Worm (Caenorhabditis elegans) whole organism, L3 larva: ENCODE data around the gene Y48D7A.1.

Experiments used
- R02D3.7 ChIP-seq: fragments of 150-350 bp; optimal IDR thresholded peaks from 2 replicates; lab custom pipeline; 2014; ENCODE audit warnings: missing biosample characterization, missing genetic modification characterization
- ama-1 ChIP-seq: fragments of 150-350 bp; optimal IDR thresholded peaks from 2 replicates; lab custom pipeline; 2018
- ceh-28 ChIP-seq: fragments of 150-350 bp; optimal IDR thresholded peaks from 2 replicates; lab custom pipeline; 2014; ENCODE audit warnings: missing biosample characterization, missing genetic modification reagents, missing genetic modification characterization
- ceh-82 ChIP-seq: fragments of 150-350 bp; optimal IDR thresholded peaks from 2 replicates; lab custom pipeline; 2014; ENCODE audit warnings: missing biosample characterization, missing genetic modification characterization
- ceh-9 ChIP-seq: sonication (generic microtip); optimal IDR thresholded peaks from 2 replicates; lab custom pipeline; 2018; ENCODE audit warnings: missing biosample characterization, missing genetic modification characterization
- egl-27 ChIP-seq: sonication (generic microtip); optimal IDR thresholded peaks from 4 replicates; lab custom pipeline; 2017; ENCODE audit warnings: missing biosample characterization, missing genetic modification reagents, missing genetic modification characterization
- egl-5 ChIP-seq: fragments of 150-350 bp; optimal IDR thresholded peaks from 2 replicates; lab custom pipeline; 2017; ENCODE audit warnings: missing biosample characterization, missing genetic modification reagents, missing genetic modification characterization, inconsistent platforms
- elt-2 ChIP-seq: sonication (generic microtip); optimal IDR thresholded peaks from 2 replicates; lab custom pipeline; 2016; ENCODE audit warnings: missing genetic modification reagents, mild to moderate bottlenecking, missing genetic modification characterization, missing compliant biosample characterization
- elt-3 ChIP-seq, 3 experiments: fragments of 150-350 bp in 1 of 3; sonication (generic microtip) in 2 of 3; optimal IDR thresholded peaks; 2 replicates in 2 of 3; 4 replicates in 1 of 3; lab custom pipeline; 2014 to 2017; ENCODE audit warnings: missing biosample characterization in 3 of 3, missing genetic modification characterization in 3 of 3
- eor-1 ChIP-seq, 2 experiments: fragments of 150-350 bp; optimal IDR thresholded peaks; 2 replicates each; lab custom pipeline; 2014 to 2018; ENCODE audit warnings: missing biosample characterization in 2 of 2, missing genetic modification characterization in 2 of 2
- fkh-10 ChIP-seq: sonication (generic microtip); optimal IDR thresholded peaks from 2 replicates; lab custom pipeline; 2017; ENCODE audit warnings: missing biosample characterization, missing genetic modification reagents, missing genetic modification characterization
- fkh-2 ChIP-seq: fragments of 150-350 bp; optimal IDR thresholded peaks from 2 replicates; lab custom pipeline; 2014; ENCODE audit warnings: missing biosample characterization, missing genetic modification reagents, missing genetic modification characterization
- fos-1 ChIP-seq: fragments of 150-350 bp; optimal IDR thresholded peaks from 2 replicates; lab custom pipeline; 2014; ENCODE audit warnings: missing biosample characterization, missing genetic modification characterization
- hmg-11 ChIP-seq: sonication (generic microtip); optimal IDR thresholded peaks from 2 replicates; lab custom pipeline; 2016; ENCODE audit warnings: missing genetic modification characterization, missing compliant biosample characterization
- jun-1 ChIP-seq: fragments of 150-350 bp; optimal IDR thresholded peaks from 2 replicates; lab custom pipeline; 2014; ENCODE audit warnings: missing biosample characterization, missing genetic modification reagents, missing genetic modification characterization
- lin-39 ChIP-seq: fragments of 150-350 bp; optimal IDR thresholded peaks from 2 replicates; lab custom pipeline; 2018; ENCODE audit warnings: missing biosample characterization, missing genetic modification reagents, missing genetic modification characterization
- lsy-12 ChIP-seq: sonication (generic microtip); optimal IDR thresholded peaks from 2 replicates; lab custom pipeline; 2016; ENCODE audit warnings: mild to moderate bottlenecking, missing genetic modification characterization, missing compliant biosample characterization
- mdl-1 ChIP-seq: fragments of 150-350 bp; optimal IDR thresholded peaks from 2 replicates; lab custom pipeline; 2014; ENCODE audit warnings: missing biosample characterization, missing genetic modification characterization
- mml-1 ChIP-seq: fragments of 150-350 bp; sonication (generic microtip); optimal IDR thresholded peaks from 3 replicates; lab custom pipeline; 2014; ENCODE audit warnings: missing biosample characterization, missing genetic modification characterization
- nfya-1 ChIP-seq: sonication (generic microtip); optimal IDR thresholded peaks from 2 replicates; lab custom pipeline; 2017; ENCODE audit warnings: missing genetic modification characterization, mild to moderate bottlenecking, missing compliant biosample characterization, antibody characterized with exemption, moderate library complexity; ENCODE audit not compliant: insufficient read depth
- nhr-12 ChIP-seq: fragments of 150-350 bp; optimal IDR thresholded peaks from 2 replicates; lab custom pipeline; 2014; ENCODE audit warnings: missing biosample characterization, missing genetic modification characterization
- nhr-23 ChIP-seq: fragments of 150-350 bp; optimal IDR thresholded peaks from 2 replicates; lab custom pipeline; 2014; ENCODE audit warnings: missing biosample characterization, missing genetic modification reagents, missing genetic modification characterization
- nhr-237 ChIP-seq: fragments of 150-350 bp; optimal IDR thresholded peaks from 2 replicates; lab custom pipeline; 2014; ENCODE audit warnings: missing biosample characterization, missing genetic modification characterization
- nhr-25 ChIP-seq: sonication (generic microtip); optimal IDR thresholded peaks from 2 replicates; lab custom pipeline; 2017; ENCODE audit warnings: missing biosample characterization, missing genetic modification characterization
- nhr-28 ChIP-seq: fragments of 150-350 bp; optimal IDR thresholded peaks from 2 replicates; lab custom pipeline; 2014; ENCODE audit warnings: missing biosample characterization, missing genetic modification characterization
- nhr-43 ChIP-seq: sonication (generic microtip); optimal IDR thresholded peaks from 2 replicates; lab custom pipeline; 2016; ENCODE audit warnings: mild to moderate bottlenecking, missing genetic modification characterization, missing compliant biosample characterization; ENCODE audit not compliant: poor library complexity, severe bottlenecking
- nhr-76 ChIP-seq: fragments of 150-350 bp; sonication (generic microtip); optimal IDR thresholded peaks from 5 replicates; lab custom pipeline; 2014; ENCODE audit warnings: missing biosample characterization, missing genetic modification characterization
- pha-4 ChIP-seq: fragments of 150-350 bp; optimal IDR thresholded peaks from 2 replicates; lab custom pipeline; 2014; ENCODE audit warnings: missing biosample characterization, missing genetic modification reagents, missing genetic modification characterization
- pqm-1 ChIP-seq: fragments of 150-350 bp; optimal IDR thresholded peaks from 2 replicates; lab custom pipeline; 2017; ENCODE audit warnings: missing biosample characterization, missing genetic modification characterization, inconsistent platforms
- skn-1 ChIP-seq: fragments of 150-350 bp; optimal IDR thresholded peaks from 2 replicates; lab custom pipeline; 2014; ENCODE audit warnings: missing biosample characterization, missing genetic modification characterization
- snpc-4 ChIP-seq: fragments of 150-350 bp; optimal IDR thresholded peaks from 2 replicates; lab custom pipeline; 2014; ENCODE audit warnings: missing biosample characterization, missing genetic modification characterization
- tbx-2 ChIP-seq: sonication (generic microtip); optimal IDR thresholded peaks from 2 replicates; lab custom pipeline; 2016; ENCODE audit warnings: mild to moderate bottlenecking, missing genetic modification characterization, missing compliant biosample characterization
- unc-39 ChIP-seq: sonication (generic microtip); optimal IDR thresholded peaks from 4 replicates; lab custom pipeline; 2017; ENCODE audit warnings: missing biosample characterization, missing genetic modification characterization
- unc-62 ChIP-seq: fragments of 150-350 bp; sonication (generic microtip); optimal IDR thresholded peaks from 4 replicates; lab custom pipeline; 2014; ENCODE audit warnings: missing biosample characterization, missing genetic modification reagents, missing genetic modification characterization
- ztf-11 ChIP-seq: fragments of 150-350 bp; optimal IDR thresholded peaks from 2 replicates; lab custom pipeline; 2014; ENCODE audit warnings: missing biosample characterization, missing genetic modification characterization
- ztf-4 ChIP-seq: fragments of 150-350 bp; optimal IDR thresholded peaks from 2 replicates; lab custom pipeline; 2014; ENCODE audit warnings: missing biosample characterization, missing genetic modification characterization

Gene Y48D7A.1

DNA sequence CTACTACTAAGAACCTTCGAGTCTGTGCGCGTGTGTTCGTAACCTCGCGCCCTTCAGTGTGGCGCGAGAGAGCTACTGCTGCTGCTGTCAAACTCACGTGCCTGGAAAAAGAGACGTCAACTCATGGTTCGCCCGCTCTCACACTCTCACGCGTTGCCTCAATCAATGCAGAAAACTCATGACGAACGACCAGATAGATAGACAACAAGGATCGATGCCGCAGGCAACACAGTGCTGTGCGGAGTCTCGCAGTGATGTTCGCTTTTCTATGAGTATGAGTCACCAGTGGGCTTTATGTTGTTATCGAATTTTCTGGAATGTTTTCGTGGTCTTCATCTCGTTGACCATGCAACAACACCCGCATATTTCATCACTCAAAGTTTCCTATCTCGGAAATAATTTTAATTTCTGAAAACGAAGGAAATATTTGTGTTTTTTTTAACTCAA is 37.7 kb upstream of the Y48D7A.1 start (continued):
- peak; percentile 55 for TF ChIP-seq snpc-4 (tag; lab: Kevin White, UChicago)
- peak; percentile 81 for TF ChIP-seq jun-1 (tag; lab: Kevin White, UChicago)
- peak; percentile 88 for TF ChIP-seq ceh-28 (tag; lab: Kevin White, UChicago)
- peak; percentile 62 for TF ChIP-seq hmg-11 (tag; lab: Kevin White, UChicago)

DNA sequence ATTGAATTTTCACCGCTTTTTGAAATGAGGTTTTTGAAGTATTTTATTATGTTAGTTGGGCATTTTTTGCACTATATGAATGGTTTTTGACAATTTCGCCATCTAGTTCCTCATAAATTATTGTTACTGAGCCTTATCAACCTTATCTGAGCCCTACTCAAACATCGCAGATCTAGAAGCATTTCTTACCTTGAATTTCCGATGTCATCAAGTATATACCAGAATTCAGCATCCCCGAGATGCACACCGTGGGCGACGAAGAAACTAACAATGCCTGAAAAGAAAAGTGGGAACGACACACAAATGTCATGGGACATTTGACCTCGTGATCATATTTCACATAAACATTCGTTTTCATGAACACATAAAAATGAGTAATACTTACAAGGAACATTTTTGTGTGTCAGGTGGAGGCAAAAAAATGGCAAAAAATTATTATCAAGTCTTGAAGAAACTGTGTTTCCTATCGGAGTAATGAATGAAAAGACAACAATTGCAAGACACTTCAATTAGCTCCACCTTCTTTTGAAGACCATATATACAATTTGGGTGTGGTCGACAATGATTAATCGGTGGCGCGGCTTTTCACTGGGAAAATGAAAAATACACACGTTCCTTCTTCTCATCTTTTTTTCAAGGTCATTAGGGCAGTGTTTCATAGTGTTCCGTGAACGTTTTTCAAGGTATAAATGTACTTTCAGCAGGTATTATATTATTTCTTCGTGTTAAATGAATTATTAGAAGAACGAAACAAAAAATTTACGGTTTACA is 36.8 kb upstream of the Y48D7A.1 start:
- TF ChIP-seq ceh-28 (tag; lab: Kevin White, UChicago) (no peak), nhr-23 (tag; lab: Kevin White, UChicago) (peak; percentile 18), unc-39 (no peak), R02D3.7 (tag; lab: Kevin White, UChicago) (no peak), fkh-2 (tag; lab: Kevin White, UChicago) (no peak), egl-27 (tag; lab: Kevin White, UChicago) (no peak), nhr-28 (tag; lab: Kevin White, UChicago) (no peak), ztf-4 (tag; lab: Kevin White, UChicago) (no peak), nhr-25 (peak; percentile 67), unc-62 (GFP tag; lab: Kevin White, UChicago) (no peak), egl-5 (tag; lab: Kevin White, UChicago) (peak; percentile 54), ama-1 (peak; percentile 66), pha-4 (tag; lab: Kevin White, UChicago) (peak; percentile 60), nhr-76 (tag; lab: Kevin White, UChicago) (no peak), ztf-11 (tag; lab: Kevin White, UChicago) (no peak), nhr-12 (tag; lab: Kevin White, UChicago) (no peak), elt-2 (peak; percentile 63), pqm-1 (tag; lab: Kevin White, UChicago) (no peak), eor-1 (tag; optimal IDR thresholded peaks at IDR 0.05; lab: Kevin White, UChicago) (no peak), elt-3 (tag; optimal IDR thresholded peaks at IDR 0.05; lab: Kevin White, UChicago) (no peak), hmg-11 (tag; lab: Kevin White, UChicago) (peak; percentile 15), lin-39 (tag; lab: Kevin White, UChicago) (no peak), jun-1 (tag; lab: Kevin White, UChicago) (peak; percentile 56), ceh-9 (tag; lab: Kevin White, UChicago) (no peak)

DNA sequence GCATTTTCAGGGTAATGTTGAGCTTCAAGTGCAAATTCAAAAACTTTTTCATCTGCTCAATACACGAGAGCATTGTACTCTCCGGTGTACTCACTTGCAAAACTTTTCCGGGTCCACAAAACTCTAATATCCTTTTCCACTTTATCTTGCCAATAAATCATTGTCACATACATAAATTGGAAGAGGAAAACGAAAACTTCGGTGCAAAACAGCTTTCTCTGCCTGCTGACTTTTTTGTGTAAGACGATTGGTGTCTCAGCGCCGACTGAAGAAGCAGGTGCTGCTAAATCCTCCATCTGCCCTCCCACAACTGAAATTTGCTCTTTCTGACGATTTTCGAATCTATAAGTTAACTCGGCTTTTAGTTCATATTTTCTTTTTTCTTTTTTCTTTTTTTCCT is 33.9 kb upstream of the Y48D7A.1 start:
- no peak for TF ChIP-seq nhr-237 (tag; lab: Kevin White, UChicago)
- no peak for TF ChIP-seq fkh-2 (tag; lab: Kevin White, UChicago)
- no peak for TF ChIP-seq egl-5 (tag; lab: Kevin White, UChicago)
- TF ChIP-seq ceh-9 (tag; lab: Kevin White, UChicago): no peak
- TF ChIP-seq pha-4 (tag; lab: Kevin White, UChicago): no peak
- TF ChIP-seq mdl-1 (tag; lab: Kevin White, UChicago): no peak
- TF ChIP-seq ceh-82 (tag; lab: Kevin White, UChicago): no peak
- no peak for TF ChIP-seq skn-1 (tag; lab: Kevin White, UChicago)
- TF ChIP-seq, all 47 proteins: peak for 0

DNA sequence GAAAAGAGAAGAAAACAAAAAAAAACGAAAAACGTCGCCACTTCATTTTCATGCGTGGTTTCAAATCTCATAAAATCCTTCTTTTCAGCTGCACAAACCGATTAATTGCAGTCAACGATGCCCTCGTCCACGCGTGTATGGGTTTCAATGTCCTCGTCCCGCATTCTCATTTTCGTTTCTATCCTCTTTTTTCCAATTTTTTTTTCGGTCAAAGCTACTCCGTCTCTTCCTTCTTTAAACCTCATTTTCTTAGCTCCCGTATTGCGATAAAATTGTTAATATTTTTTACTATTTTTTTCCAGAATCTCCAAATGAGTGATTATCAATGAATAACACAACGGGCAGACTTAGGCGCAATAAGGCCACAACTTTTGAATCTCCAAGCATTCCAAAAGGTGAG is 33.1 kb upstream of the Y48D7A.1 start, which contains the start of gene aakg-3:
Gene aakg-3, plus strand, starts transcription at position 301 of the 400 bp plus-strand sequence.
- no peak for TF ChIP-seq nhr-12 (tag; lab: Kevin White, UChicago)
- no peak for TF ChIP-seq nhr-43 (tag; lab: Kevin White, UChicago)
- TF ChIP-seq egl-5 (tag; lab: Kevin White, UChicago): peak; percentile 33
- TF ChIP-seq ztf-4 (tag; lab: Kevin White, UChicago): no peak

DNA sequence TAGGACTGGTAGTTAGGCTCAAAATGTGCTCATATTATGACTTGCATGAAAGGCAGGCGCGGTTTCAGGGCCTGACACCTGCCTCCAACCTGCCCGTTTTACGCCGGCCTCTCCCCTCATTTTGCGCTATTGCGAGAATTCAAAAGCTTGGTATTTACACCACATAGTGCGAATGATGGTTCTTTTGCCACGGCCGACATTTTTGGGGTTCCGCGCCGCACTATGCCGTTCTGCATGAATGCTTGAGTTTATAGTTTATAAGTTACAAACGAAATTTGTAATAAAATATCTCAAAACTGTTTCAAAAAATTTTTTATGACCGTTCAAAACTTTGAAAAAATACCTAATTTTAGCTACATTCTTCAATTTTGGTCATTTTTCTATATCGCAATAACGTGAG is 31.2 kb upstream of the Y48D7A.1 start:
- no peak for TF ChIP-seq nfya-1 (tag; lab: Kevin White, UChicago)
- no peak for TF ChIP-seq nhr-28 (tag; lab: Kevin White, UChicago)
- TF ChIP-seq lsy-12 (tag; lab: Kevin White, UChicago): no peak
- no peak for TF ChIP-seq fkh-10 (GFP tag; lab: Kevin White, UChicago)
- no peak for TF ChIP-seq tbx-2 (tag; lab: Kevin White, UChicago)
- no peak for TF ChIP-seq jun-1 (tag; lab: Kevin White, UChicago)
- TF ChIP-seq mdl-1 (tag; lab: Kevin White, UChicago): no peak
- TF ChIP-seq lin-39 (tag; lab: Kevin White, UChicago): no peak
- TF ChIP-seq unc-62 (GFP tag; lab: Kevin White, UChicago): no peak
- TF ChIP-seq mml-1 (tag; lab: Kevin White, UChicago): no peak
- no peak for TF ChIP-seq nhr-76 (tag; lab: Kevin White, UChicago)
- TF ChIP-seq nhr-237 (tag; lab: Kevin White, UChicago): no peak
- no peak for TF ChIP-seq nhr-43 (tag; lab: Kevin White, UChicago)
- no peak for TF ChIP-seq eor-1 (tag; optimal IDR thresholded peaks at IDR 0.05; lab: Kevin White, UChicago)
- TF ChIP-seq fos-1 (tag; lab: Kevin White, UChicago): no peak
- TF ChIP-seq, all 47 proteins: peak for 0
